Worm (Caenorhabditis elegans) whole organism, L1 larva: Measurements from ENCODE around the gene F31E8.4.

Experiments
- C04F5.9 ChIP-seq: sonication (generic microtip); optimal IDR thresholded peaks from 2 replicates; lab custom pipeline; 2016; ENCODE audit warnings: missing genetic modification characterization, missing compliant biosample characterization
- C16A3.4 ChIP-seq: fragments of 150-350 bp; optimal IDR thresholded peaks from 2 replicates; lab custom pipeline; 2014; ENCODE audit warnings: missing biosample characterization, missing genetic modification characterization
- C34B4.2 ChIP-seq: sonication (generic microtip); optimal IDR thresholded peaks from 2 replicates; lab custom pipeline; 2017; ENCODE audit warnings: mild to moderate bottlenecking, missing genetic modification characterization, missing compliant biosample characterization
- aly-2 ChIP-seq: fragments of 150-350 bp; optimal IDR thresholded peaks from 2 replicates; lab custom pipeline; 2014; ENCODE audit warnings: missing biosample characterization, missing genetic modification characterization
- blmp-1 ChIP-seq: fragments of 150-350 bp; optimal IDR thresholded peaks from 2 replicates; lab custom pipeline; 2014; ENCODE audit warnings: missing biosample characterization, missing genetic modification characterization
- ceh-63 ChIP-seq: fragments of 200-800 bp; sonication (Bioruptor generic); optimal IDR thresholded peaks from 2 replicates; lab custom pipeline; 2018; ENCODE audit warnings: mild to moderate bottlenecking, missing genetic modification characterization, missing compliant biosample characterization
- ceh-8 ChIP-seq: fragments of 200-800 bp; sonication (Bioruptor generic); optimal IDR thresholded peaks from 2 replicates; lab custom pipeline; 2018; ENCODE audit warnings: mild to moderate bottlenecking, missing genetic modification characterization, moderate library complexity, missing compliant biosample characterization
- ceh-90 ChIP-seq: sonication (generic microtip); optimal IDR thresholded peaks from 2 replicates; lab custom pipeline; 2016; ENCODE audit warnings: missing genetic modification characterization, missing compliant biosample characterization
- ces-1 ChIP-seq: fragments of 150-350 bp; optimal IDR thresholded peaks from 2 replicates; lab custom pipeline; 2014; ENCODE audit warnings: missing biosample characterization, missing genetic modification reagents, missing genetic modification characterization
- dpl-1 ChIP-seq, 3 experiments: fragments of 150-350 bp in 2 of 3; sonication (generic microtip) in 1 of 3; optimal IDR thresholded peaks; 2 replicates each; lab custom pipeline; 2014 to 2017; ENCODE audit warnings: missing biosample characterization in 3 of 3, missing genetic modification characterization in 3 of 3, missing genetic modification reagents in 3 of 3
- dsc-1 ChIP-seq: sonication (generic microtip); optimal IDR thresholded peaks from 2 replicates; lab custom pipeline; 2016; ENCODE audit warnings: mild to moderate bottlenecking, missing genetic modification characterization, missing compliant biosample characterization
- efl-1 ChIP-seq, 4 experiments: fragments of 150-350 bp; optimal IDR thresholded peaks in 3 of 4; peaks in 1 of 4; 1 replicate in 1 of 4; 2 replicates in 3 of 4; lab custom pipeline; 2014; ENCODE audit warnings: missing biosample characterization in 2 of 4, missing genetic modification characterization in 2 of 4, missing genetic modification reagents in 2 of 4
- efl-3 ChIP-seq: fragments of 200-800 bp; sonication (Bioruptor generic); optimal IDR thresholded peaks from 2 replicates; lab custom pipeline; 2018; ENCODE audit warnings: mild to moderate bottlenecking, missing genetic modification characterization, missing compliant biosample characterization
- elt-2 ChIP-seq: sonication (generic microtip); optimal IDR thresholded peaks from 2 replicates; lab custom pipeline; 2016; ENCODE audit warnings: missing genetic modification characterization, mild to moderate bottlenecking, inconsistent platforms, missing compliant biosample characterization, missing genetic modification reagents
- fos-1 ChIP-seq: fragments of 150-350 bp; optimal IDR thresholded peaks from 2 replicates; lab custom pipeline; 2014; ENCODE audit warnings: missing biosample characterization, missing genetic modification characterization
- grh-1 ChIP-seq: fragments of 200-800 bp; sonication (Bioruptor generic); IDR thresholded peaks from 2 replicates; pipeline ENCODE4 v1.3.6; 2022; ENCODE audit warnings: missing genetic modification reagents, missing genetic modification characterization, missing compliant biosample characterization
- hlh-17 ChIP-seq: fragments of 200-800 bp; sonication (Bioruptor generic); optimal IDR thresholded peaks from 2 replicates; lab custom pipeline; 2018; ENCODE audit warnings: missing genetic modification characterization, mild to moderate bottlenecking, missing compliant biosample characterization, moderate library complexity, borderline replicate concordance
- irx-1 ChIP-seq: sonication (generic microtip); optimal IDR thresholded peaks from 2 replicates; lab custom pipeline; 2016; ENCODE audit warnings: missing genetic modification characterization, missing compliant biosample characterization
- jun-1 ChIP-seq: fragments of 150-350 bp; optimal IDR thresholded peaks from 2 replicates; lab custom pipeline; 2014; ENCODE audit warnings: missing biosample characterization, missing genetic modification reagents, missing genetic modification characterization
- lin-13 ChIP-seq: fragments of 150-350 bp; optimal IDR thresholded peaks from 2 replicates; lab custom pipeline; 2014; ENCODE audit warnings: missing biosample characterization, missing genetic modification reagents, missing genetic modification characterization
- lin-14 ChIP-seq: fragments of 200-800 bp; sonication (Bioruptor generic); optimal IDR thresholded peaks from 2 replicates; lab custom pipeline; 2018; ENCODE audit warnings: mild to moderate bottlenecking, missing genetic modification characterization, moderate library complexity, missing compliant biosample characterization
- lin-15B ChIP-seq: fragments of 150-350 bp; sonication (generic microtip); optimal IDR thresholded peaks from 3 replicates; lab custom pipeline; 2014; ENCODE audit warnings: missing biosample characterization, missing genetic modification characterization
- lin-35 ChIP-seq, 2 experiments: fragments of 150-350 bp; optimal IDR thresholded peaks; 2 replicates each; lab custom pipeline; 2014; ENCODE audit warnings: missing biosample characterization in 2 of 2, missing genetic modification characterization in 2 of 2, missing genetic modification reagents in 2 of 2
- lin-39 ChIP-seq: fragments of 150-350 bp; optimal IDR thresholded peaks from 2 replicates; lab custom pipeline; 2014; ENCODE audit warnings: missing biosample characterization, missing genetic modification reagents, missing genetic modification characterization
- lir-3 ChIP-seq: sonication (generic microtip); optimal IDR thresholded peaks from 2 replicates; lab custom pipeline; 2016; ENCODE audit warnings: mild to moderate bottlenecking, missing genetic modification characterization, moderate library complexity, missing compliant biosample characterization; ENCODE audit not compliant: poor library complexity
- lsy-2 ChIP-seq, 2 experiments: fragments of 150-350 bp; optimal IDR thresholded peaks; 2 replicates each; lab custom pipeline; 2014; ENCODE audit warnings: missing biosample characterization in 2 of 2, missing genetic modification characterization in 2 of 2
- mab-9 ChIP-seq: fragments of 200-800 bp; sonication (Bioruptor generic); IDR thresholded peaks from 2 replicates; pipeline ENCODE4 v1.3.6; 2022; ENCODE audit warnings: missing genetic modification reagents, missing genetic modification characterization, missing compliant biosample characterization
- mdl-1 ChIP-seq, 2 experiments: fragments of 150-350 bp; optimal IDR thresholded peaks; 2 replicates each; lab custom pipeline; 2014 to 2017; ENCODE audit warnings: missing biosample characterization in 2 of 2, missing genetic modification characterization in 2 of 2, inconsistent platforms in 1 of 2
- mef-2 ChIP-seq: fragments of 150-350 bp; optimal IDR thresholded peaks from 2 replicates; lab custom pipeline; 2014; ENCODE audit warnings: missing biosample characterization, missing genetic modification characterization
- mep-1 ChIP-seq: fragments of 150-350 bp; optimal IDR thresholded peaks from 2 replicates; lab custom pipeline; 2014; ENCODE audit warnings: missing biosample characterization, missing genetic modification characterization
- nhr-20 ChIP-seq: sonication (generic microtip); optimal IDR thresholded peaks from 2 replicates; lab custom pipeline; 2016; ENCODE audit warnings: mild to moderate bottlenecking, missing genetic modification characterization, missing compliant biosample characterization
- nhr-237 ChIP-seq: fragments of 150-350 bp; optimal IDR thresholded peaks from 2 replicates; lab custom pipeline; 2014; ENCODE audit warnings: missing biosample characterization, missing genetic modification characterization
- nhr-28 ChIP-seq: fragments of 150-350 bp; optimal IDR thresholded peaks from 2 replicates; lab custom pipeline; 2014; ENCODE audit warnings: missing biosample characterization, missing genetic modification characterization
- nhr-71 ChIP-seq: sonication (generic microtip); optimal IDR thresholded peaks from 2 replicates; lab custom pipeline; 2016; ENCODE audit warnings: mild to moderate bottlenecking, missing genetic modification characterization, moderate library complexity, missing compliant biosample characterization
- nhr-77 ChIP-seq: fragments of 150-350 bp; optimal IDR thresholded peaks from 2 replicates; lab custom pipeline; 2014; ENCODE audit warnings: missing biosample characterization, missing genetic modification characterization
- nhr-84 ChIP-seq: sonication (generic microtip); optimal IDR thresholded peaks from 2 replicates; lab custom pipeline; 2017; ENCODE audit warnings: missing biosample characterization, missing genetic modification characterization
- nhr-85 ChIP-seq: sonication (generic microtip); peaks from one replicate; lab custom pipeline; 2016; ENCODE audit warnings: missing genetic modification characterization, inconsistent platforms, missing compliant biosample characterization
- pag-3 ChIP-seq: sonication (generic microtip); optimal IDR thresholded peaks from 2 replicates; lab custom pipeline; 2017; ENCODE audit warnings: missing genetic modification characterization, mild to moderate bottlenecking, missing compliant biosample characterization, antibody characterized with exemption, borderline replicate concordance; ENCODE audit not compliant: insufficient read depth
- pax-3 ChIP-seq: fragments of 200-800 bp; sonication (Bioruptor generic); optimal IDR thresholded peaks from 2 replicates; lab custom pipeline; 2018; ENCODE audit warnings: mild to moderate bottlenecking, missing genetic modification characterization, moderate library complexity, missing compliant biosample characterization
- pqm-1 ChIP-seq: sonication (generic microtip); optimal IDR thresholded peaks from 3 replicates; lab custom pipeline; 2017; ENCODE audit warnings: missing biosample characterization, missing genetic modification characterization
- snpc-4 ChIP-seq: fragments of 150-350 bp; optimal IDR thresholded peaks from 2 replicates; lab custom pipeline; 2014; ENCODE audit warnings: missing biosample characterization, missing genetic modification characterization
- sox-4 ChIP-seq: sonication (generic microtip); optimal IDR thresholded peaks from 2 replicates; lab custom pipeline; 2016; ENCODE audit warnings: missing genetic modification characterization, missing compliant biosample characterization
- sptf-1 ChIP-seq: fragments of 150-350 bp; optimal IDR thresholded peaks from 2 replicates; lab custom pipeline; 2014; ENCODE audit warnings: missing biosample characterization, missing genetic modification characterization
- swsn-7 ChIP-seq: sonication (generic microtip); optimal IDR thresholded peaks from 2 replicates; lab custom pipeline; 2016; ENCODE audit warnings: missing genetic modification characterization, missing compliant biosample characterization
- tlp-1 ChIP-seq: fragments of 150-350 bp; optimal IDR thresholded peaks from 2 replicates; lab custom pipeline; 2014; ENCODE audit warnings: missing biosample characterization, missing genetic modification characterization
- unc-130 ChIP-seq: fragments of 150-350 bp; optimal IDR thresholded peaks from 2 replicates; lab custom pipeline; 2017; ENCODE audit warnings: missing biosample characterization, missing genetic modification characterization, inconsistent platforms
- unc-30 ChIP-seq: sonication (generic microtip); optimal IDR thresholded peaks from 2 replicates; lab custom pipeline; 2017; ENCODE audit warnings: missing biosample characterization, missing genetic modification characterization
- vab-15 ChIP-seq: sonication (generic microtip); optimal IDR thresholded peaks from 2 replicates; lab custom pipeline; 2017; ENCODE audit warnings: missing genotype, mild to moderate bottlenecking, missing genetic modification characterization, missing compliant biosample characterization
- xbp-1 ChIP-seq: sonication (generic microtip); optimal IDR thresholded peaks from 2 replicates; lab custom pipeline; 2016; ENCODE audit warnings: missing genetic modification characterization, missing compliant biosample characterization
- zag-1 ChIP-seq: fragments of 150-350 bp; optimal IDR thresholded peaks from 2 replicates; lab custom pipeline; 2014; ENCODE audit warnings: missing biosample characterization, missing genetic modification characterization
- zip-4 ChIP-seq: fragments of 200-800 bp; sonication (Bioruptor generic); optimal IDR thresholded peaks from 2 replicates; lab custom pipeline; 2018; ENCODE audit warnings: mild to moderate bottlenecking, missing genetic modification characterization, moderate library complexity, missing compliant biosample characterization
- ztf-11 ChIP-seq, 2 experiments: sonication (generic microtip); optimal IDR thresholded peaks; 2 replicates each; lab custom pipeline; 2016 to 2017; ENCODE audit warnings: missing genetic modification characterization in 2 of 2, missing biosample characterization in 1 of 2, missing compliant biosample characterization in 1 of 2

Gene F31E8.4

ce11 chrII:6838270-6838878 lies 38.4 kb upstream of the F31E8.4 start (continued):
- TF ChIP-seq pag-3 (tag; lab: Kevin White, UChicago), result no peak
- TF ChIP-seq mef-2 (tag; lab: Kevin White, UChicago), result no peak
- no peak for TF ChIP-seq aly-2 (tag; lab: Kevin White, UChicago)
- TF ChIP-seq lin-14 (GFP tag; lab: Kevin White, UChicago), result peak; percentile 87
- TF ChIP-seq ztf-11 (tag; optimal IDR thresholded peaks at IDR 0.05; lab: Kevin White, UChicago), result no peak
- TF ChIP-seq jun-1 (tag; lab: Kevin White, UChicago), result no peak
- no peak for TF ChIP-seq unc-30 (tag; lab: Kevin White, UChicago)
- TF ChIP-seq irx-1 (tag; lab: Kevin White, UChicago), result no peak
- peak; percentile 41 for TF ChIP-seq vab-15 (tag; lab: Kevin White, UChicago)
- TF ChIP-seq lin-15B (tag; lab: Kevin White, UChicago), result no peak
- peak; percentile 58 for TF ChIP-seq ceh-8 (GFP tag; lab: Kevin White, UChicago)
- no peak for TF ChIP-seq C04F5.9
- TF ChIP-seq mab-9, result peak; percentile 55; the same call in 1 of the 2 replicates
- no peak for TF ChIP-seq hlh-17 (GFP tag; lab: Kevin White, UChicago)
- TF ChIP-seq grh-1 (GFP tag; lab: Robert Waterston, UW), result no peak
- no peak for TF ChIP-seq fos-1 (tag; lab: Kevin White, UChicago)
- no peak for TF ChIP-seq ceh-90 (tag; lab: Kevin White, UChicago)
- no peak for TF ChIP-seq pqm-1 (tag; lab: Kevin White, UChicago)
- TF ChIP-seq lin-35 (GFP tag; optimal IDR thresholded peaks at IDR 0.05; lab: Kevin White, UChicago), result no peak
- no peak for TF ChIP-seq C16A3.4 (tag; lab: Kevin White, UChicago)
- TF ChIP-seq mdl-1 (tag; optimal IDR thresholded peaks at IDR 0.05; lab: Kevin White, UChicago), result peak in 1 of 2 experiments; percentile 8
- TF ChIP-seq ceh-63 (GFP tag; lab: Kevin White, UChicago), result no peak
- no peak for TF ChIP-seq zag-1 (tag; lab: Kevin White, UChicago)
- TF ChIP-seq blmp-1 (tag; lab: Kevin White, UChicago), result peak; percentile 67
- no peak for TF ChIP-seq pax-3 (tag; lab: Kevin White, UChicago)
- no peak for TF ChIP-seq dsc-1 (tag; lab: Kevin White, UChicago)
- TF ChIP-seq dpl-1 (GFP tag; optimal IDR thresholded peaks at IDR 0.05; lab: Kevin White, UChicago), result no peak
- TF ChIP-seq nhr-85 (tag; lab: Kevin White, UChicago), result no peak
- TF ChIP-seq mep-1 (tag; lab: Kevin White, UChicago), result peak; percentile 0
- TF ChIP-seq nhr-71 (tag; lab: Kevin White, UChicago), result peak; percentile 15
- no peak for TF ChIP-seq sptf-1
- TF ChIP-seq zip-4 (GFP tag; lab: Kevin White, UChicago), result no peak
- no peak for TF ChIP-seq unc-130 (tag; lab: Kevin White, UChicago)
- TF ChIP-seq lsy-2 (tag; optimal IDR thresholded peaks at IDR 0.05; lab: Kevin White, UChicago), result no peak
- no peak for TF ChIP-seq swsn-7 (tag; lab: Kevin White, UChicago)
- TF ChIP-seq C34B4.2 (tag; lab: Kevin White, UChicago), result no peak
- TF ChIP-seq efl-1 (optimal IDR thresholded peaks at IDR 0.05; lab: Kevin White, UChicago), result no peak
- TF ChIP-seq efl-1 (GFP tag; optimal IDR thresholded peaks at IDR 0.05 in 1 of 2; lab: Kevin White, UChicago), result peak in 1 of 2 experiments; percentile 87
- TF ChIP-seq ces-1 (GFP tag; lab: Kevin White, UChicago), result no peak
- TF ChIP-seq nhr-77, result no peak
- no peak for TF ChIP-seq nhr-20 (tag; lab: Kevin White, UChicago)
- TF ChIP-seq snpc-4 (tag; lab: Kevin White, UChicago), result no peak
- TF ChIP-seq xbp-1 (tag; lab: Kevin White, UChicago), result no peak
- TF ChIP-seq lin-39, result no peak
- TF ChIP-seq nhr-84, result no peak
- no peak for TF ChIP-seq sox-4 (tag; lab: Kevin White, UChicago)
- TF ChIP-seq elt-2 (tag; lab: Kevin White, UChicago), result no peak
- TF ChIP-seq nhr-28, result no peak
- TF ChIP-seq lin-13, result no peak
- TF ChIP-seq tlp-1 (tag; lab: Kevin White, UChicago), result no peak
- TF ChIP-seq lir-3 (tag; lab: Kevin White, UChicago), result no peak
- TF ChIP-seq nhr-237 (tag; lab: Kevin White, UChicago), result no peak
- TF ChIP-seq efl-3, result no peak
